Worm (Caenorhabditis elegans) whole organism, mixed stage, embryonic: ENCODE results near the gene W02G9.3.

ENCODE experiments used
- flh-1 ChIP-seq: fragments of 200-800 bp; sonication (Bioruptor generic); optimal IDR thresholded peaks from 2 replicates; lab custom pipeline; 2018; ENCODE audit warnings: mild to moderate bottlenecking, missing genetic modification characterization, moderate library complexity, missing compliant biosample characterization
- hlh-1 ChIP-seq: fragments of 150-350 bp; optimal IDR thresholded peaks from 2 replicates; lab custom pipeline; 2014; ENCODE audit warnings: missing biosample characterization, missing genetic modification reagents, missing genetic modification characterization
- lin-32 ChIP-seq: fragments of 200-800 bp; sonication (Bioruptor generic); optimal IDR thresholded peaks from 2 replicates; lab custom pipeline; 2018; ENCODE audit warnings: mild to moderate bottlenecking, missing genetic modification characterization, missing compliant biosample characterization
- lsy-2 ChIP-seq: fragments of 150-350 bp; optimal IDR thresholded peaks from 2 replicates; lab custom pipeline; 2014; ENCODE audit warnings: missing biosample characterization, missing genetic modification characterization
- mep-1 ChIP-seq: fragments of 150-350 bp; optimal IDR thresholded peaks from 2 replicates; lab custom pipeline; 2017; ENCODE audit warnings: missing biosample characterization, missing genetic modification reagents, missing genetic modification characterization, inconsistent platforms
- nhr-12 ChIP-seq: fragments of 150-350 bp; optimal IDR thresholded peaks from 2 replicates; lab custom pipeline; 2014; ENCODE audit warnings: missing biosample characterization, missing genetic modification characterization
- nhr-28 ChIP-seq: fragments of 150-350 bp; optimal IDR thresholded peaks from 2 replicates; lab custom pipeline; 2014; ENCODE audit warnings: missing biosample characterization, missing genetic modification characterization
- nhr-76 ChIP-seq: sonication (generic microtip); optimal IDR thresholded peaks from 2 replicates; lab custom pipeline; 2017; ENCODE audit warnings: missing biosample characterization, missing genetic modification characterization
- pha-4 ChIP-seq: fragments of 150-350 bp; optimal IDR thresholded peaks from 2 replicates; lab custom pipeline; 2018; ENCODE audit warnings: missing biosample characterization, missing genetic modification reagents, missing genetic modification characterization
- snpc-4 ChIP-seq: fragments of 150-350 bp; optimal IDR thresholded peaks from 2 replicates; lab custom pipeline; 2014; ENCODE audit warnings: missing biosample characterization, missing genetic modification characterization
- unc-120 ChIP-seq: sonication (generic microtip); optimal IDR thresholded peaks from 2 replicates; lab custom pipeline; 2017; ENCODE audit warnings: missing genetic modification characterization, missing compliant biosample characterization; ENCODE audit not compliant: poor library complexity, severe bottlenecking
- unc-39 ChIP-seq: fragments of 150-350 bp; optimal IDR thresholded peaks from 2 replicates; lab custom pipeline; 2014; ENCODE audit warnings: missing biosample characterization, missing genetic modification characterization
- unc-62 ChIP-seq: fragments of 150-350 bp; optimal IDR thresholded peaks from 2 replicates; lab custom pipeline; 2014; ENCODE audit warnings: missing biosample characterization, missing genetic modification reagents, missing genetic modification characterization
- ztf-11 ChIP-seq: fragments of 150-350 bp; optimal IDR thresholded peaks from 2 replicates; lab custom pipeline; 2014; ENCODE audit warnings: missing biosample characterization, missing genetic modification characterization

DNA sequence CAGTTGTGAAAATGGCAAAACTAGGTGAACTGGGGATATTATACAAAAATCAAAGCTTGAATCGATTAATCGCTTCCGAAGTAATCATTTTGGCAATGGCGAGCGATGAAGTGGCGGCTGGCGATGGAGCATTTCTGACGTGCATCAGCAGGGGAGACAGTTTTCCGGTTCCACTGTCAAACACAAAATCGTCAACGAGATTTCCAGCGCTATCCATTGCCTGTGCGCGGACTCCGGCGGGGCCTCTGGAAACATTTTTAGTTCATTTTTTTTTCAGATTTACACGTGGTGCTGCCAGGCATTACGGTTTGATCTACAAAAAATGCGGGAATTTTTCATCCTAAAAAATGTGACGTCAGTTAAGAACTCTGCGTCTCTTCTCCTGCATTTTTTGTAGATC lies 15.8 kb downstream of the W02G9.3 start:
- TF ChIP-seq unc-62 (GFP tag; lab: Kevin White, UChicago): no peak
- no peak for TF ChIP-seq pha-4 (tag; lab: Kevin White, UChicago)
- no peak for TF ChIP-seq snpc-4 (tag; lab: Kevin White, UChicago)
- TF ChIP-seq flh-1 (GFP tag; lab: Kevin White, UChicago): no peak
- TF ChIP-seq hlh-1 (tag; lab: Kevin White, UChicago): no peak
- TF ChIP-seq unc-120 (tag; lab: Kevin White, UChicago): no peak
- TF ChIP-seq lsy-2 (tag; lab: Kevin White, UChicago): no peak
- TF ChIP-seq nhr-76 (tag; lab: Kevin White, UChicago): no peak
- no peak for TF ChIP-seq nhr-12 (tag; lab: Kevin White, UChicago)
- TF ChIP-seq nhr-28 (tag; lab: Kevin White, UChicago): no peak
- TF ChIP-seq lin-32 (GFP tag; lab: Kevin White, UChicago): no peak
- TF ChIP-seq mep-1 (tag; lab: Kevin White, UChicago): no peak
- TF ChIP-seq unc-39: no peak
- TF ChIP-seq ztf-11: no peak
